Worm (Caenorhabditis elegans) whole organism, L1 larva: ENCODE results near the gene Y47D3A.31.

Experiments used
- C16A3.4 ChIP-seq: fragments of 150-350 bp; optimal IDR thresholded peaks from 2 replicates; lab custom pipeline; 2014; ENCODE audit warnings: missing biosample characterization, missing genetic modification characterization
- C34B4.2 ChIP-seq: sonication (generic microtip); optimal IDR thresholded peaks from 2 replicates; lab custom pipeline; 2017; ENCODE audit warnings: mild to moderate bottlenecking, missing genetic modification characterization, missing compliant biosample characterization
- alr-1 ChIP-seq: fragments of 200-800 bp; sonication (Bioruptor generic); optimal IDR thresholded peaks from 2 replicates; lab custom pipeline; 2018; ENCODE audit warnings: borderline replicate concordance, mild to moderate bottlenecking, missing genetic modification characterization, missing compliant biosample characterization
- aly-2 ChIP-seq: fragments of 150-350 bp; optimal IDR thresholded peaks from 2 replicates; lab custom pipeline; 2014; ENCODE audit warnings: missing biosample characterization, missing genetic modification characterization
- ceh-82 ChIP-seq, 3 experiments: fragments of 150-350 bp in 1 of 3; sonication (generic microtip) in 2 of 3; optimal IDR thresholded peaks; 2 replicates each; lab custom pipeline; 2014 to 2017; ENCODE audit warnings: missing biosample characterization in 3 of 3, missing genetic modification characterization in 3 of 3
- ceh-88 ChIP-seq: fragments of 200-800 bp; sonication (Bioruptor generic); IDR thresholded peaks from 2 replicates; pipeline ENCODE4 v1.3.6; 2022; ENCODE audit warnings: missing genetic modification characterization, missing compliant biosample characterization
- ceh-90 ChIP-seq: sonication (generic microtip); optimal IDR thresholded peaks from 2 replicates; lab custom pipeline; 2016; ENCODE audit warnings: missing genetic modification characterization, missing compliant biosample characterization
- dpl-1 ChIP-seq, 3 experiments: fragments of 150-350 bp in 2 of 3; sonication (generic microtip) in 1 of 3; optimal IDR thresholded peaks; 2 replicates each; lab custom pipeline; 2014 to 2017; ENCODE audit warnings: missing biosample characterization in 3 of 3, missing genetic modification characterization in 3 of 3, missing genetic modification reagents in 3 of 3
- efl-1 ChIP-seq, 4 experiments: fragments of 150-350 bp; optimal IDR thresholded peaks in 3 of 4; peaks in 1 of 4; 1 replicate in 1 of 4; 2 replicates in 3 of 4; lab custom pipeline; 2014; ENCODE audit warnings: missing biosample characterization in 2 of 4, missing genetic modification characterization in 2 of 4, missing genetic modification reagents in 2 of 4
- elt-3 ChIP-seq, 6 experiments: fragments of 150-350 bp in 1 of 6; sonication (generic microtip); optimal IDR thresholded peaks; 2 replicates each; lab custom pipeline; 2017 to 2018; ENCODE audit warnings: missing biosample characterization in 6 of 6, missing genetic modification characterization in 6 of 6, inconsistent platforms in 1 of 6
- ets-5 ChIP-seq: fragments of 200-800 bp; sonication (Bioruptor generic); IDR thresholded peaks from 2 replicates; pipeline ENCODE4 v1.3.6; 2022; ENCODE audit warnings: missing genetic modification characterization, missing compliant biosample characterization
- fkh-10 ChIP-seq: sonication (generic microtip); optimal IDR thresholded peaks from 2 replicates; lab custom pipeline; 2017; ENCODE audit warnings: missing biosample characterization, missing genetic modification reagents, missing genetic modification characterization
- fkh-8 ChIP-seq: sonication (generic microtip); optimal IDR thresholded peaks from 2 replicates; lab custom pipeline; 2016; ENCODE audit warnings: mild to moderate bottlenecking, missing genetic modification characterization, missing compliant biosample characterization
- fos-1 ChIP-seq: fragments of 150-350 bp; optimal IDR thresholded peaks from 2 replicates; lab custom pipeline; 2014; ENCODE audit warnings: missing biosample characterization, missing genetic modification characterization
- grh-1 ChIP-seq: fragments of 200-800 bp; sonication (Bioruptor generic); IDR thresholded peaks from 2 replicates; pipeline ENCODE4 v1.3.6; 2022; ENCODE audit warnings: missing genetic modification reagents, missing genetic modification characterization, missing compliant biosample characterization
- lin-35 ChIP-seq, 2 experiments: fragments of 150-350 bp; optimal IDR thresholded peaks; 2 replicates each; lab custom pipeline; 2014; ENCODE audit warnings: missing biosample characterization in 2 of 2, missing genetic modification characterization in 2 of 2, missing genetic modification reagents in 2 of 2
- nhr-11 ChIP-seq: fragments of 150-350 bp; optimal IDR thresholded peaks from 2 replicates; lab custom pipeline; 2014; ENCODE audit warnings: missing biosample characterization, missing genetic modification characterization
- nhr-19 ChIP-seq: fragments of 200-800 bp; sonication (Bioruptor generic); conservative IDR thresholded peaks from 2 replicates; pipeline ENCODE4 v1.3.6; 2022; ENCODE audit warnings: missing genetic modification characterization, missing compliant biosample characterization
- nhr-20 ChIP-seq: sonication (generic microtip); optimal IDR thresholded peaks from 2 replicates; lab custom pipeline; 2016; ENCODE audit warnings: mild to moderate bottlenecking, missing genetic modification characterization, missing compliant biosample characterization
- nhr-237 ChIP-seq: fragments of 150-350 bp; optimal IDR thresholded peaks from 2 replicates; lab custom pipeline; 2014; ENCODE audit warnings: missing biosample characterization, missing genetic modification characterization
- nhr-28 ChIP-seq: fragments of 150-350 bp; optimal IDR thresholded peaks from 2 replicates; lab custom pipeline; 2014; ENCODE audit warnings: missing biosample characterization, missing genetic modification characterization
- nhr-47 ChIP-seq: sonication (generic microtip); optimal IDR thresholded peaks from 2 replicates; lab custom pipeline; 2016; ENCODE audit warnings: mild to moderate bottlenecking, missing genetic modification characterization, moderate library complexity, missing compliant biosample characterization
- nhr-71 ChIP-seq: sonication (generic microtip); optimal IDR thresholded peaks from 2 replicates; lab custom pipeline; 2016; ENCODE audit warnings: mild to moderate bottlenecking, missing genetic modification characterization, moderate library complexity, missing compliant biosample characterization
- nhr-84 ChIP-seq: sonication (generic microtip); optimal IDR thresholded peaks from 2 replicates; lab custom pipeline; 2017; ENCODE audit warnings: missing biosample characterization, missing genetic modification characterization
- nhr-90 ChIP-seq: sonication (generic microtip); optimal IDR thresholded peaks from 2 replicates; lab custom pipeline; 2016; ENCODE audit warnings: mild to moderate bottlenecking, missing genetic modification characterization, missing compliant biosample characterization; ENCODE audit not compliant: poor library complexity
- pag-3 ChIP-seq: sonication (generic microtip); optimal IDR thresholded peaks from 2 replicates; lab custom pipeline; 2017; ENCODE audit warnings: missing genetic modification characterization, mild to moderate bottlenecking, missing compliant biosample characterization, antibody characterized with exemption, borderline replicate concordance; ENCODE audit not compliant: insufficient read depth
- pqm-1 ChIP-seq: sonication (generic microtip); optimal IDR thresholded peaks from 3 replicates; lab custom pipeline; 2017; ENCODE audit warnings: missing biosample characterization, missing genetic modification characterization
- rnt-1 ChIP-seq: sonication (generic microtip); optimal IDR thresholded peaks from 2 replicates; lab custom pipeline; 2016; ENCODE audit warnings: mild to moderate bottlenecking, missing genetic modification characterization, moderate library complexity, missing compliant biosample characterization
- snpc-4 ChIP-seq: fragments of 150-350 bp; optimal IDR thresholded peaks from 2 replicates; lab custom pipeline; 2014; ENCODE audit warnings: missing biosample characterization, missing genetic modification characterization
- sptf-1 ChIP-seq: fragments of 150-350 bp; optimal IDR thresholded peaks from 2 replicates; lab custom pipeline; 2014; ENCODE audit warnings: missing biosample characterization, missing genetic modification characterization
- sup-37 ChIP-seq: fragments of 200-800 bp; sonication (Bioruptor generic); optimal IDR thresholded peaks from 2 replicates; lab custom pipeline; 2018; ENCODE audit warnings: mild to moderate bottlenecking, missing genetic modification characterization, missing compliant biosample characterization
- unc-62 ChIP-seq: fragments of 150-350 bp; optimal IDR thresholded peaks from 2 replicates; lab custom pipeline; 2014; ENCODE audit warnings: missing biosample characterization, missing genetic modification reagents, missing genetic modification characterization
- xbp-1 ChIP-seq: sonication (generic microtip); optimal IDR thresholded peaks from 2 replicates; lab custom pipeline; 2016; ENCODE audit warnings: missing genetic modification characterization, missing compliant biosample characterization
- zag-1 ChIP-seq: fragments of 150-350 bp; optimal IDR thresholded peaks from 2 replicates; lab custom pipeline; 2014; ENCODE audit warnings: missing biosample characterization, missing genetic modification characterization
- ztf-4 ChIP-seq: fragments of 150-350 bp; optimal IDR thresholded peaks from 2 replicates; lab custom pipeline; 2014; ENCODE audit warnings: missing biosample characterization, missing genetic modification characterization

Gene Y47D3A.31

DNA sequence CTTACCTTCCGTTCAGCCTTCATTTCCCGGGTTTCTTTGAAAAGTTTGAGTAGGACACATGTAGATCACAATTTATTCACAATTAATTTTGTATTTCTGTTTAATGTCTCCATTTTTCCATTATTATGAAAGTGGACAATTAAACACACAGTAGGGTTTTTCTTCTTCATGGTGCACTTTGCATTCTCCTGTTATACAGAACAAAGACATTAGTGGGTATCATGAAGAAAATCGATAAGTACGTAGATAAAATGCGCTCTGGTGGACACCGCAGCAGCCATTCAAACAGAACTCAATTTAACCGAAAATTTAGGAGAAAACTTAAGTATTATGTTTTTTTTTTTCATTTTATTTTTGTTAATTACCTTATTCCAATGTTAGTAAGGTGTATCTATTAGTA, 27.6 kb downstream of the Y47D3A.31 start:
- TF ChIP-seq ztf-4 (tag; lab: Kevin White, UChicago) (no peak), ceh-88 (GFP tag; lab: Robert Waterston, UW) (no peak), fkh-8 (tag; lab: Kevin White, UChicago) (no peak), efl-1 (optimal IDR thresholded peaks at IDR 0.05; lab: Kevin White, UChicago) (peak in 1 of 2 experiments; percentile 8), efl-1 (GFP tag; optimal IDR thresholded peaks at IDR 0.05 in 1 of 2; lab: Kevin White, UChicago) (peak; percentile 24 to 30), nhr-237 (tag; lab: Kevin White, UChicago) (no peak), elt-3 (tag; optimal IDR thresholded peaks at IDR 0.05; lab: Kevin White, UChicago) (no peak), nhr-20 (tag; lab: Kevin White, UChicago) (no peak), dpl-1 (GFP tag; optimal IDR thresholded peaks at IDR 0.05; lab: Kevin White, UChicago) (peak in 1 of 3 experiments; percentile 22), C16A3.4 (no peak), fos-1 (tag; lab: Kevin White, UChicago) (no peak), ceh-82 (tag; optimal IDR thresholded peaks at IDR 0.05; lab: Kevin White, UChicago) (no peak), fkh-10 (GFP tag; lab: Kevin White, UChicago) (no peak), snpc-4 (no peak), sptf-1 (tag; lab: Kevin White, UChicago) (no peak), lin-35 (GFP tag; optimal IDR thresholded peaks at IDR 0.05; lab: Kevin White, UChicago) (peak in 1 of 2 experiments; percentile 14), nhr-90 (tag; lab: Kevin White, UChicago) (no peak), xbp-1 (tag; lab: Kevin White, UChicago) (no peak), nhr-84 (tag; lab: Kevin White, UChicago) (no peak), pag-3 (tag; lab: Kevin White, UChicago) (no peak), aly-2 (no peak), pqm-1 (no peak)

DNA sequence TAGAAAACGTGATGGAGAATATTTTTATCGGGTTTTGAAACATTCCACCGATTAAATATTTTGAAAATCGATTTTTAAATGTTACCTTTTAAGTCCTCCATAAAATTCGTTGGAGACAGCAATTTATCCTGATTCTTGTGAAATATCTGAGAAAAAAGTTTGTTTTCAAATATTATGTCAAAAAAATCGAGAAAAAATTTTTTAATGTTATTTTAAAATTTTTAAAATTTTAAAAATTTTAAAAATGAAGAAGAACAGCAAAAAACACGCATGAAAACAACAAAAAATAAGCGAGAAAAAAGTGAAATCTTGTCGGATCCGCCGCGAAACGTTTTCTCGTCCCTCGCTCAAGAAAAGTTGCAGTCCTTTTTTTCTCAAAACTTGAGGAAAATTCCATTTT, 29.5 kb downstream of the Y47D3A.31 start, which contains the start of gene Y48A6C.8:
TSS of gene Y48A6C.8 (minus strand) at position 101 of the 400 bp plus-strand sequence.
- TF ChIP-seq sup-37: no peak
- no peak for TF ChIP-seq pqm-1
- TF ChIP-seq nhr-47: no peak
- TF ChIP-seq nhr-28 (tag; lab: Kevin White, UChicago): no peak
- no peak for TF ChIP-seq ets-5
- TF ChIP-seq zag-1 (tag; lab: Kevin White, UChicago): no peak
- no peak for TF ChIP-seq ceh-90 (tag; lab: Kevin White, UChicago)

DNA sequence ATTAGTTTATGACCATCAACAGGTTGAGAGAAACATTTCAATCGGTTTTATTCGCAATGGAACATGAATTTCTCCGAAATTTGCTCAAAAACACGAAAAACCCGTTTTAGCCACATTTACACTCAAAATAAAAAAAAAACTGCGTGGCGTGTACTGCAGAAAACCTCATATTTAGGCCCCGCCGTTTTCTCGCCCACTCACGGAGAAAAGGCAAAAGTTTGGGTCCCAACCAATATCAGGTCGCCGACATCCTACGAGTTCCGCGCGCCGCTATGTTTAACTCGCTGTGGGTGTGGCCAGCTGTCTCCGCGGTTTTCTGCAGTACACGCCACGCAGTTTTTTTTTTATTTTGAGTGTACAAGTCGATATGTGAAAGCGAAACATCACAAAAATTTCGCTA, 33.2 kb downstream of the Y47D3A.31 start:
- TF ChIP-seq rnt-1 (tag; lab: Kevin White, UChicago) (peak; percentile 83), alr-1 (no peak), efl-1 (optimal IDR thresholded peaks at IDR 0.05; lab: Kevin White, UChicago) (peak in 1 of 2 experiments; percentile 7), efl-1 (GFP tag; optimal IDR thresholded peaks at IDR 0.05 in 1 of 2; lab: Kevin White, UChicago) (no peak), grh-1 (GFP tag; lab: Robert Waterston, UW) (0 out of 2 replicates have a peak, but pooled peaks have one; percentile 5), nhr-71 (tag; lab: Kevin White, UChicago) (peak; percentile 34), nhr-47 (peak; percentile 27), zag-1 (tag; lab: Kevin White, UChicago) (no peak), pqm-1 (no peak), nhr-11 (tag; lab: Kevin White, UChicago) (no peak), unc-62 (GFP tag; lab: Kevin White, UChicago) (no peak), C34B4.2 (tag; lab: Kevin White, UChicago) (no peak), snpc-4 (peak; percentile 94), sptf-1 (tag; lab: Kevin White, UChicago) (no peak), nhr-90 (tag; lab: Kevin White, UChicago) (no peak), nhr-19 (GFP tag; lab: Robert Waterston, UW) (peak; percentile 43)
- TF ChIP-seq, all 84 proteins: peak for 7
